Fruit fly (Drosophila melanogaster): ENCODE results near the gene vari.

The vari gene

DNA sequence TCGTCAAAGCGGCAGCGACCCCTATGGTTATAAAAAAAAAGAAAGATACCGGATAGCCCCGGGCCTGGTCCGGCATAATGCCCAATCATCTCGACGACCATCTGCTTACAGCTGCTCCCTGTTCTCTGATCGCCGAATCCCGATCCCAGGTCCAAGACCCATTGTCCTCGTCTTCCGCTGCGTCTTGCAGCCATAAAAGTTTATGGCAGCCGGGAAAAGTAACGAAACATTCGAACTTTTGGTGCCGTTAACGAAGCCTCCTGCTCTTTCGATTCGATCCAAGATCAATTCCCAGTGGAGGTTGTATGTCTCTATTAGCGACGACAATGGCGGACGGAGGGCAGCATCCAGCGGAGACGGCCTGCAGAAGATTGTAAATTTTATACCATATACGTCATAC lies 11.5 kb downstream of the vari start:
- TF ChIP-seq CG34367 (tag; optimal IDR thresholded peaks at IDR 0.05) (no peak), CG14655 (GFP tag; optimal IDR thresholded peaks at IDR 0.05) (no peak), gl (tag; optimal IDR thresholded peaks at IDR 0.05) (no peak), Pif1A (GFP tag; optimal IDR thresholded peaks at IDR 0.05) (no peak), EcR (GFP tag; optimal IDR thresholded peaks at IDR 0.05) (no peak)

DNA sequence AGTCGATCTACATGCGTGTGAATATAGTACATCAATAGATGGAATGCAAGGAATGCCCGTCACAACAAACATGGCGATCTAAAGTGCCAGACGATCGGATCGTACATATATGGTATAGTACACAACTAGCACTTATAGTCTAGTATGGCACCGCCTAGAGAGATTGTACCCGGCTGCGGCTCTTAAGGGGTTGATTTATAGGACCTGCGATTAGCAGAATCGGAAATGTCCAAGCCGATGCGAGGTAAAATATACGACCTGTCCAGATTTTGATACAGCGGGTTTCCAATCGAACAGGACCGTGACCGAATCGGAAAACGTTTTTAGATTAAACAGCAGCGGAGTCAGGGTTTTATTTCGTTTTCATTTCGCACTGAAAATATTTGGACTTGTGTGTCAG lies 12.9 kb downstream of the vari start:
- TF ChIP-seq CG8301 (tag; optimal IDR thresholded peaks at IDR 0.05) (no peak), CG12605 (GFP tag; IDR thresholded peaks at IDR 0.05) (no peak), Snoo (tag; optimal IDR thresholded peaks at IDR 0.05) (no peak), Ets98B (GFP tag; IDR thresholded peaks at IDR 0.05) (no peak), Pif1A (GFP tag; optimal IDR thresholded peaks at IDR 0.05) (no peak), CG13204 (GFP tag; optimal IDR thresholded peaks at IDR 0.05) (no peak)

DNA sequence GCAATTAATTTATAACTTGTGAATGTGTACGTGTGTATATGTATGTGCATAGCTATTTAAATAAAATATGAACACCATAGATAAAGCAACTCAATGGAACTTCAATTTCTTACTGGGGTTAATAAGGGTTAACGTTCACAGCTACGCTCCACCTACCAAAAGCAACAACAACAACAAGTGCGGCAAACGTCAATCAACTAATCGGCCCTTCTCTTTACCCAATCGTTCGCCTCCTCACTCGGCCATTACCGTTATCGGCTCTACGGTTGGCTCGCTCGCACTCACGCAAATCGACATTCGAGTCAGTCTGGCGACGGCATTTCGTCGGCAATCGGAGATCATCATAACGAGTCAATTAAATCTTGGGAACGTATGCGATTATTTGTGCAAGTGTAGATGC lies 13.8 kb downstream of the vari start:
- TF ChIP-seq Snoo (tag; optimal IDR thresholded peaks at IDR 0.05): no peak
- TF ChIP-seq CG32121 (GFP tag; IDR thresholded peaks at IDR 0.05): no peak
- TF ChIP-seq fd96Ca (GFP tag; IDR thresholded peaks at IDR 0.05): no peak
- no peak for TF ChIP-seq Pif1A (GFP tag; optimal IDR thresholded peaks at IDR 0.05)
- no peak for TF ChIP-seq Pif1B (GFP tag; optimal IDR thresholded peaks at IDR 0.05)
- TF ChIP-seq CG10348 (GFP tag; IDR thresholded peaks at IDR 0.05): no peak
- TF ChIP-seq CG9948 (tag; optimal IDR thresholded peaks at IDR 0.05): no peak
- no peak for TF ChIP-seq Ets98B (GFP tag; IDR thresholded peaks at IDR 0.05)
- TF ChIP-seq CG8159 (tag; optimal IDR thresholded peaks at IDR 0.05): no peak
- TF ChIP-seq EcR (GFP tag; optimal IDR thresholded peaks at IDR 0.05): no peak
- no peak for TF ChIP-seq rn (GFP tag; IDR thresholded peaks at IDR 0.05)
- no peak for TF ChIP-seq CG14655 (GFP tag; optimal IDR thresholded peaks at IDR 0.05)
- no peak for TF ChIP-seq CG12605 (GFP tag; IDR thresholded peaks at IDR 0.05)
- TF ChIP-seq CG17806 (tag; optimal IDR thresholded peaks at IDR 0.05): no peak
- TF ChIP-seq CG15710 (tag; optimal IDR thresholded peaks at IDR 0.05): no peak
- no peak for TF ChIP-seq CG34367 (tag; optimal IDR thresholded peaks at IDR 0.05)
- no peak for TF ChIP-seq gl (tag; optimal IDR thresholded peaks at IDR 0.05)
- TF ChIP-seq CG13204 (GFP tag; optimal IDR thresholded peaks at IDR 0.05): no peak
- TF ChIP-seq CG8301 (tag; optimal IDR thresholded peaks at IDR 0.05): no peak
- TF ChIP-seq CG4496 (GFP tag; IDR thresholded peaks at IDR 0.05): no peak

DNA sequence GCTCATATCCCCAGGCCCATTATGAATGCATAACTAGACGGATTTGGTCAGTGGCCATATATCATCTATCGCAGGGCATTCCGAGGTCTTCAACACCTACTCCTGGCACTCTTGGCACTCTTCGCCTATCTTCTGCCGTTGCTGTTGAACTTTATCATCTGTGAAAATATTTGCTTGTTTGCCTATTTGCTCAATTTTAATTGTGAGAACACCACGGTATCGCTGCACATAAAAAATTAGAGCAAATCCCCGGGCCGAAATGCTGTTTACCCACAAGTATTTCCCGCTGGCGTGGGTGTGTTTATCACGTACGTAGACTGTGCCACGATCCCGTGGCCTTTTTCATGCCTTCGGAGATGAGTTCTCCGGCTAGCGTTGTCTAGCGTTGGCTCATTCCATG lies 16.1 kb downstream of the vari start:
- TF ChIP-seq fd96Ca (GFP tag; IDR thresholded peaks at IDR 0.05) (no peak), CG15710 (tag; optimal IDR thresholded peaks at IDR 0.05) (no peak), rn (GFP tag; IDR thresholded peaks at IDR 0.05) (no peak), CG17806 (tag; optimal IDR thresholded peaks at IDR 0.05) (no peak), CG34367 (tag; optimal IDR thresholded peaks at IDR 0.05) (no peak), Pif1A (GFP tag; optimal IDR thresholded peaks at IDR 0.05) (no peak), Snoo (tag; optimal IDR thresholded peaks at IDR 0.05) (no peak), D1 (tag; optimal IDR thresholded peaks at IDR 0.05) (no peak), Pif1B (GFP tag; optimal IDR thresholded peaks at IDR 0.05) (no peak), CG12605 (GFP tag; IDR thresholded peaks at IDR 0.05) (no peak), CG4496 (GFP tag; IDR thresholded peaks at IDR 0.05) (no peak)

DNA sequence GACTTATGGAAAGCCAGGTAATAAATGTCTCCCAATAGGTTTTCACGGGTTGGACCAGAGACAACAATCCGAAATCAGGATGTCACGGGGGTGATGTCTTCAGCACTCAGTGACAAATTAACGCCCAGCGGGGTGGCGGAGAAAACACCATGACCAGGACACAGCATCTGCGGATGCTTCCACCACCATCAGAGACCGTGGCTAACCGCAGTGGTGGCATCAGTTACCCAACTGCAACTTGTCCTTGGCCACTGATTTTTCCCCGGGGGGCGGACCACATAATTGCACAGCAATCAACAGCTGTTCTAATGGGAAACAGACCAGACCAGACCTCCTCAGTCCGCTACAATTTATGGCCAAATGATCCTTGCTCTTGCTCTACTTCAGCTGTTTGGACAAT lies 18.5 kb downstream of the vari start:
- TF ChIP-seq CG9948 (tag; optimal IDR thresholded peaks at IDR 0.05) (no peak), CG34367 (tag; optimal IDR thresholded peaks at IDR 0.05) (no peak), CG13204 (GFP tag; optimal IDR thresholded peaks at IDR 0.05) (no peak), D1 (tag; optimal IDR thresholded peaks at IDR 0.05) (no peak), CG10348 (GFP tag; IDR thresholded peaks at IDR 0.05) (no peak), CG32121 (GFP tag; IDR thresholded peaks at IDR 0.05) (no peak), gl (tag; optimal IDR thresholded peaks at IDR 0.05) (no peak), CG8159 (tag; optimal IDR thresholded peaks at IDR 0.05) (no peak), rn (GFP tag; IDR thresholded peaks at IDR 0.05) (no peak), CG15710 (tag; optimal IDR thresholded peaks at IDR 0.05) (no peak), CG17806 (tag; optimal IDR thresholded peaks at IDR 0.05) (no peak), Ets98B (GFP tag; IDR thresholded peaks at IDR 0.05) (no peak), CG8301 (tag; optimal IDR thresholded peaks at IDR 0.05) (no peak), Pif1A (GFP tag; optimal IDR thresholded peaks at IDR 0.05) (no peak), Pif1B (GFP tag; optimal IDR thresholded peaks at IDR 0.05) (no peak), CG12605 (GFP tag; IDR thresholded peaks at IDR 0.05) (no peak), CG14655 (GFP tag; optimal IDR thresholded peaks at IDR 0.05) (no peak), CG4496 (GFP tag; IDR thresholded peaks at IDR 0.05) (no peak), Snoo (tag; optimal IDR thresholded peaks at IDR 0.05) (no peak), fd96Ca (GFP tag; IDR thresholded peaks at IDR 0.05) (no peak)

DNA sequence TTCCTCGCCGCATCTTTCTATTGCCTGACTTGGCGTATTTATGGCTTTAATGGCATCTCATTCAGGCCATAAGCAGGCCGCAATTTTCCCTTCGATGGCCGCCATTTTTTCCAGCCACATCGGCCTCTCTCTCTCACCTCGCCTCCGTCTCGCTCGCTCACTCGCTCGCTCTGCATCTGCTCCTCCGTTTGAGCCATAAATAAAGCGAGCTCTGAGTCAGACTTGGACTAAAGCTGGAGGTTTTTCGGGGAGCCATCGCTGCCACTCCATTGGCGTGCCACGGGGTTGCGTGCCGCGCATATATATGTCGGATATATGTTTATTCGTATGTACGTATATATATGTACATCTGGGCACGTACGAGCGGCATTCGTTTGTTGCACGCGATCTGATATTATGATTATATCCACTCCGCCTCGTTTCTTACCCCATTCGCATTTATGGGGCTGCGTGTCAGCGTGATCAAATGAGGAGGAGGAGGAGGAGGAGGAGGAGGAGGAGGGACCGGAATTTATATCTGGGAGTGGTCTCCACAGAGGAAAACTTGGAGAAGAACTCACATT lies 19.8 kb downstream of the vari start:
- TF ChIP-seq CG8159 (tag; optimal IDR thresholded peaks at IDR 0.05): no peak
- TF ChIP-seq CG9948 (tag; optimal IDR thresholded peaks at IDR 0.05): no peak
- TF ChIP-seq CG14655 (GFP tag; optimal IDR thresholded peaks at IDR 0.05): no peak
- TF ChIP-seq CG17806 (tag; optimal IDR thresholded peaks at IDR 0.05): no peak
- TF ChIP-seq gl (tag; optimal IDR thresholded peaks at IDR 0.05): no peak
- TF ChIP-seq Pif1A (GFP tag; optimal IDR thresholded peaks at IDR 0.05): no peak
- no peak for TF ChIP-seq CG32121 (GFP tag; IDR thresholded peaks at IDR 0.05)
- no peak for TF ChIP-seq rn (GFP tag; IDR thresholded peaks at IDR 0.05)

DNA sequence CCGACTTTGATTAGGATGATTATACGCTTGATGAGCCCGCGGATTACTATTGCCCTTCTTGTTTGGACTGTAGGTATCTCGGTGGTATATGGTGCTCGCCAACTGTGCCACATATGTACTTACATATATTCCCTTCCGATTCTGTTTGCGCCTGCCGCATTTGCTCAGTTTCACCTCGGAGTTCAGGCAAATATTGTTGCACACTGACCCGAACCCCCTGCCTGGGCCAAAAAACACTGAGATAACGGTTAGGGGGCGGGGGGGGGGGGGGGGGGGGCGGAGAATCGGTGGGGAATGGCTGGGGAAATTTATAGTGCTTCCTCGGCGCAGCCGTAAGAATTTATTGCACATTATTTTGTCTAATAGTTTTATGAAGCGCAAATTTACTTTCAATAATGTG lies 20.9 kb downstream of the vari start:
- no peak for TF ChIP-seq CG34367 (tag; optimal IDR thresholded peaks at IDR 0.05)
- TF ChIP-seq Pif1A (GFP tag; optimal IDR thresholded peaks at IDR 0.05): no peak
- TF ChIP-seq CG9948 (tag; optimal IDR thresholded peaks at IDR 0.05): no peak
- TF ChIP-seq D1 (tag; optimal IDR thresholded peaks at IDR 0.05): no peak
- TF ChIP-seq Ets98B (GFP tag; IDR thresholded peaks at IDR 0.05): no peak
- no peak for TF ChIP-seq fd96Ca (GFP tag; IDR thresholded peaks at IDR 0.05)
- no peak for TF ChIP-seq EcR (GFP tag; optimal IDR thresholded peaks at IDR 0.05)
- no peak for TF ChIP-seq gl (tag; optimal IDR thresholded peaks at IDR 0.05)
- no peak for TF ChIP-seq CG12605 (GFP tag; IDR thresholded peaks at IDR 0.05)
- TF ChIP-seq CG4496 (GFP tag; IDR thresholded peaks at IDR 0.05): no peak
- no peak for TF ChIP-seq CG15710 (tag; optimal IDR thresholded peaks at IDR 0.05)
- no peak for TF ChIP-seq Snoo (tag; optimal IDR thresholded peaks at IDR 0.05)
- no peak for TF ChIP-seq CG8159 (tag; optimal IDR thresholded peaks at IDR 0.05)
- no peak for TF ChIP-seq rn (GFP tag; IDR thresholded peaks at IDR 0.05)
- TF ChIP-seq CG10348 (GFP tag; IDR thresholded peaks at IDR 0.05): no peak
- TF ChIP-seq CG8301 (tag; optimal IDR thresholded peaks at IDR 0.05): no peak
- no peak for TF ChIP-seq CG17806 (tag; optimal IDR thresholded peaks at IDR 0.05)
- TF ChIP-seq CG14655 (GFP tag; optimal IDR thresholded peaks at IDR 0.05): no peak
- TF ChIP-seq CG13204 (GFP tag; optimal IDR thresholded peaks at IDR 0.05): no peak

Measured in whole organism, pupa.